Fruit fly (Drosophila melanogaster) whole organism, embryonic: ENCODE data around the gene Bx42.
A peak's percentile ranks its signal among the peaks of the same experiment; 100 is the strongest.

ENCODE experiments used
- Atf6 ChIP-seq: fragments of 200-800 bp; sonication (Bioruptor generic); IDR thresholded peaks from 2 replicates; pipeline ENCODE4 v1.3.6; 2022; ENCODE audit warnings: missing biosample characterization, missing genetic modification characterization
- Awh ChIP-seq: fragments of 200-800 bp; sonication (Bioruptor generic); IDR thresholded peaks from 2 replicates; pipeline ENCODE4, ENCODE4 v1.3.6; 2022; ENCODE audit warnings: missing biosample characterization, missing genetic modification characterization
- CG10543 ChIP-seq: fragments of 200-800 bp; sonication (Bioruptor generic); optimal IDR thresholded peaks from 3 replicates; lab custom pipeline; 2017; ENCODE audit warnings: missing biosample characterization, mild to moderate bottlenecking, missing genetic modification characterization, moderate library complexity
- CG10565 ChIP-seq: fragments of 200-800 bp; sonication (Bioruptor generic); optimal IDR thresholded peaks from 3 replicates; lab custom pipeline; 2016; ENCODE audit warnings: missing biosample characterization, mild to moderate bottlenecking, missing genetic modification characterization
- CG11398 ChIP-seq: fragments of 200-800 bp; sonication (Bioruptor generic); optimal IDR thresholded peaks from 2 replicates; lab custom pipeline; 2016; ENCODE audit warnings: missing biosample characterization, missing genetic modification characterization
- CG12104 ChIP-seq: fragments of 200-800 bp; sonication (Bioruptor generic); optimal IDR thresholded peaks from 3 replicates; lab custom pipeline; 2016; ENCODE audit warnings: missing biosample characterization, missing genetic modification characterization
- CG13624 ChIP-seq: fragments of 200-800 bp; sonication (Bioruptor generic); optimal IDR thresholded peaks from 2 replicates; lab custom pipeline; 2016; ENCODE audit warnings: missing biosample characterization, missing genetic modification characterization
- CG13894 ChIP-seq: fragments of 200-800 bp; sonication (Bioruptor generic); optimal IDR thresholded peaks from 3 replicates; lab custom pipeline; 2018; ENCODE audit warnings: missing biosample characterization, mild to moderate bottlenecking, missing genetic modification characterization, moderate library complexity
- CG15514 ChIP-seq: fragments of 200-800 bp; sonication (Bioruptor generic); optimal IDR thresholded peaks from 3 replicates; lab custom pipeline; 2017; ENCODE audit warnings: missing biosample characterization, missing genetic modification characterization, mild to moderate bottlenecking, moderate library complexity, missing genetic modification reagents
- CG1647 ChIP-seq: fragments of 200-800 bp; sonication (Bioruptor generic); optimal IDR thresholded peaks from 3 replicates; lab custom pipeline; 2016; ENCODE audit warnings: missing biosample characterization, missing genetic modification characterization
- CG17802 ChIP-seq: fragments of 200-800 bp; sonication (Bioruptor generic); optimal IDR thresholded peaks from 2 replicates; lab custom pipeline; 2018; ENCODE audit warnings: missing biosample characterization, mild to moderate bottlenecking, missing genetic modification characterization, moderate library complexity
- CG17829 ChIP-seq: fragments of 200-800 bp; optimal IDR thresholded peaks from 2 replicates; lab custom pipeline; 2019; ENCODE audit warnings: missing biosample characterization, mild to moderate bottlenecking, missing genetic modification characterization, moderate library complexity
- CG18011 ChIP-seq: fragments of 200-800 bp; sonication (Bioruptor generic); optimal IDR thresholded peaks from 2 replicates; lab custom pipeline; 2017; ENCODE audit warnings: missing biosample characterization, missing genetic modification characterization, mild to moderate bottlenecking, moderate library complexity, missing genotype
- CG31365 ChIP-seq: fragments of 200-800 bp; sonication (Bioruptor generic); optimal IDR thresholded peaks from 2 replicates; lab custom pipeline; 2018; ENCODE audit warnings: missing biosample characterization, mild to moderate bottlenecking, missing genetic modification characterization
- CG31388 ChIP-seq: fragments of 200-800 bp; sonication (Bioruptor generic); optimal IDR thresholded peaks from 2 replicates; lab custom pipeline; 2016; ENCODE audit warnings: missing biosample characterization, missing genetic modification characterization
- CG4730 ChIP-seq: fragments of 200-800 bp; sonication (Bioruptor generic); IDR thresholded peaks from 2 replicates; pipeline ENCODE4 v1.3.6; 2022; ENCODE audit warnings: missing biosample characterization, missing genetic modification characterization
- CG7839 ChIP-seq: fragments of 200-800 bp; sonication (Bioruptor generic); optimal IDR thresholded peaks from 3 replicates; lab custom pipeline; 2018; ENCODE audit warnings: missing biosample characterization, mild to moderate bottlenecking, missing genetic modification characterization, moderate library complexity
- CG9876 ChIP-seq: fragments of 200-800 bp; sonication (Bioruptor generic); optimal IDR thresholded peaks from 2 replicates; lab custom pipeline; 2016; ENCODE audit warnings: missing biosample characterization, missing genetic modification characterization
- Camta ChIP-seq: fragments of 200-800 bp; sonication (Bioruptor generic); optimal IDR thresholded peaks from 2 replicates; lab custom pipeline; 2016; ENCODE audit warnings: missing biosample characterization, missing genetic modification characterization
- D19B ChIP-seq: fragments of 200-800 bp; sonication (Bioruptor generic); optimal IDR thresholded peaks from 2 replicates; lab custom pipeline; 2017; ENCODE audit warnings: missing biosample characterization, mild to moderate bottlenecking, missing genetic modification characterization
- E2f2 ChIP-seq: fragments of 200-800 bp; sonication (Bioruptor generic); IDR thresholded peaks from 2 replicates; pipeline ENCODE4 v1.3.6; 2022; ENCODE audit warnings: missing biosample characterization, missing genetic modification characterization
- ERR ChIP-seq: fragments of 200-800 bp; sonication (Bioruptor generic); optimal IDR thresholded peaks from 2 replicates; lab custom pipeline; 2016; ENCODE audit warnings: missing biosample characterization, missing genetic modification characterization
- Elba2 ChIP-seq: fragments of 200-800 bp; sonication (Bioruptor generic); optimal IDR thresholded peaks from 3 replicates; lab custom pipeline; 2016; ENCODE audit warnings: missing biosample characterization, missing genetic modification characterization
- HLH54F ChIP-seq: fragments of 200-800 bp; sonication (Bioruptor generic); optimal IDR thresholded peaks from 3 replicates; lab custom pipeline; 2016; ENCODE audit warnings: missing biosample characterization, missing genetic modification characterization
- Hey ChIP-seq: fragments of 200-800 bp; sonication (Bioruptor generic); optimal IDR thresholded peaks from 3 replicates; lab custom pipeline; 2018; ENCODE audit warnings: missing biosample characterization, mild to moderate bottlenecking, missing genetic modification characterization
- Hsf ChIP-seq: fragments of 200-800 bp; sonication (Bioruptor generic); optimal IDR thresholded peaks from 3 replicates; lab custom pipeline; 2016; ENCODE audit warnings: missing biosample characterization, missing genetic modification characterization
- Med ChIP-seq: fragments of 200-800 bp; sonication (Bioruptor generic); peaks from one replicate; lab custom pipeline; 2016; ENCODE audit warnings: missing biosample characterization, missing genetic modification characterization, mild to moderate bottlenecking, inconsistent platforms, moderate library complexity
- Mrtf ChIP-seq: fragments of 200-800 bp; sonication (Bioruptor generic); IDR thresholded peaks from 3 replicates; pipeline ENCODE4 v1.3.6; 2022; ENCODE audit warnings: missing biosample characterization, missing genetic modification characterization
- Oaz ChIP-seq: fragments of 200-800 bp; sonication (Bioruptor generic); IDR thresholded peaks from 2 replicates; pipeline ENCODE4 v1.3.6; 2022; ENCODE audit warnings: missing biosample characterization, missing genetic modification characterization
- Optix ChIP-seq: fragments of 200-800 bp; sonication (Bioruptor generic); IDR thresholded peaks from 3 replicates; pipeline ENCODE4 v1.3.6; 2022; ENCODE audit warnings: missing biosample characterization, missing genetic modification characterization
- Ptx1 ChIP-seq: fragments of 200-800 bp; sonication (Bioruptor generic); IDR thresholded peaks from 2 replicates; pipeline ENCODE4 v1.3.6; 2022; ENCODE audit warnings: missing biosample characterization, missing genetic modification characterization
- Sry-δ ChIP-seq: fragments of 200-800 bp; sonication (Bioruptor generic); optimal IDR thresholded peaks from 2 replicates; lab custom pipeline; 2016; ENCODE audit warnings: missing biosample characterization, missing genetic modification characterization
- Tbp ChIP-seq: fragments of >200 bp; optimal IDR thresholded peaks from 2 replicates; lab custom pipeline; 2018; ENCODE audit warnings: missing biosample characterization, missing genetic modification characterization
- ap ChIP-seq: fragments of 200-800 bp; sonication (Bioruptor generic); IDR thresholded peaks from 2 replicates; pipeline ENCODE4 v1.3.6; 2022; ENCODE audit warnings: missing biosample characterization, missing genetic modification characterization
- dan ChIP-seq: fragments of 200-800 bp; sonication (Bioruptor generic); IDR thresholded peaks from 2 replicates; pipeline ENCODE4 v1.3.6; 2022; ENCODE audit warnings: missing biosample characterization, missing genetic modification characterization
- dati ChIP-seq: fragments of 200-800 bp; sonication (Bioruptor generic); IDR thresholded peaks from 2 replicates; pipeline ENCODE4 v1.3.6; 2022; ENCODE audit warnings: missing biosample characterization, missing genetic modification characterization
- dpn ChIP-seq, 2 experiments: fragments of 200-800 bp; sonication (Bioruptor generic); optimal IDR thresholded peaks; 3 replicates each; lab custom pipeline; 2016; ENCODE audit warnings: missing biosample characterization in 2 of 2, missing genetic modification characterization in 2 of 2
- gem ChIP-seq: fragments of 200-800 bp; sonication (Bioruptor generic); optimal IDR thresholded peaks from 2 replicates; lab custom pipeline; 2019; ENCODE audit warnings: missing biosample characterization, mild to moderate bottlenecking, missing genetic modification characterization, moderate library complexity
- her ChIP-seq: fragments of 200-800 bp; sonication (Bioruptor generic); optimal IDR thresholded peaks from 2 replicates; lab custom pipeline; 2016; ENCODE audit warnings: missing biosample characterization, missing genetic modification characterization
- hkb ChIP-seq, 2 experiments: fragments of 200-800 bp in 1 of 2; fragments of >200 bp in 1 of 2; sonication (Bioruptor generic) in 1 of 2; IDR thresholded peaks in 1 of 2; optimal IDR thresholded peaks in 1 of 2; 2 replicates each; pipeline versions ENCODE4 v1.3.6 to Lab custom; 2017 to 2022; ENCODE audit warnings: missing biosample characterization in 1 of 2, missing genetic modification characterization in 1 of 2
- kni ChIP-seq: fragments of 200-800 bp; sonication (Bioruptor generic); optimal IDR thresholded peaks from 3 replicates; lab custom pipeline; 2017; ENCODE audit warnings: mild to moderate bottlenecking, missing biosample characterization, missing genetic modification reagents, missing genetic modification characterization
- lov ChIP-seq, 2 experiments: fragments of 200-800 bp in 1 of 2; fragments of >200 bp in 1 of 2; sonication (Bioruptor generic) in 1 of 2; IDR thresholded peaks in 1 of 2; optimal IDR thresholded peaks in 1 of 2; 2 replicates in 1 of 2; 3 replicates in 1 of 2; pipeline versions ENCODE4 v1.3.6 to Lab custom; 2017 to 2022; ENCODE audit warnings: missing biosample characterization in 1 of 2, missing genetic modification characterization in 1 of 2
- repo ChIP-seq: fragments of 200-800 bp; sonication (Bioruptor generic); optimal IDR thresholded peaks from 2 replicates; lab custom pipeline; 2016; ENCODE audit warnings: missing biosample characterization, missing genetic modification characterization
- sisA ChIP-seq: fragments of 200-800 bp; sonication (Bioruptor generic); IDR thresholded peaks from 2 replicates; pipeline ENCODE4 v1.3.6; 2022; ENCODE audit warnings: missing biosample characterization, missing genetic modification characterization
- stc ChIP-seq: fragments of 200-800 bp; sonication (Bioruptor generic); IDR thresholded peaks from 2 replicates; pipeline ENCODE4 v1.3.6; 2022; ENCODE audit warnings: missing biosample characterization, missing genetic modification characterization
- sug ChIP-seq: fragments of 200-800 bp; optimal IDR thresholded peaks from 2 replicates; lab custom pipeline; 2019; ENCODE audit warnings: missing biosample characterization, mild to moderate bottlenecking, missing genetic modification characterization, moderate library complexity
- tio ChIP-seq: fragments of 200-800 bp; sonication (Bioruptor generic); optimal IDR thresholded peaks from 2 replicates; lab custom pipeline; 2017; ENCODE audit warnings: missing biosample characterization, missing genetic modification characterization, inconsistent platforms
- tll ChIP-seq, 2 experiments: fragments of 200-800 bp in 1 of 2; fragments of >200 bp in 1 of 2; sonication (Bioruptor generic) in 1 of 2; optimal IDR thresholded peaks; 2 replicates each; lab custom pipeline; 2017 to 2019; ENCODE audit warnings: missing biosample characterization in 2 of 2, missing genetic modification characterization in 2 of 2, mild to moderate bottlenecking in 1 of 2, moderate library complexity in 1 of 2
- toy ChIP-seq: fragments of 200-800 bp; sonication (Bioruptor generic); IDR thresholded peaks from 2 replicates; pipeline ENCODE4 v1.3.6; 2022; ENCODE audit warnings: missing biosample characterization, missing genetic modification characterization
- tup ChIP-seq: fragments of 200-800 bp; sonication (Bioruptor generic); optimal IDR thresholded peaks from 2 replicates; lab custom pipeline; 2016; ENCODE audit warnings: missing biosample characterization, mild to moderate bottlenecking, missing genetic modification characterization, moderate library complexity
- wor ChIP-seq: fragments of 200-800 bp; sonication (Bioruptor generic); IDR thresholded peaks from 2 replicates; pipeline ENCODE4 v1.3.6; 2022; ENCODE audit warnings: missing biosample characterization, missing genetic modification characterization

Gene Bx42

DNA sequence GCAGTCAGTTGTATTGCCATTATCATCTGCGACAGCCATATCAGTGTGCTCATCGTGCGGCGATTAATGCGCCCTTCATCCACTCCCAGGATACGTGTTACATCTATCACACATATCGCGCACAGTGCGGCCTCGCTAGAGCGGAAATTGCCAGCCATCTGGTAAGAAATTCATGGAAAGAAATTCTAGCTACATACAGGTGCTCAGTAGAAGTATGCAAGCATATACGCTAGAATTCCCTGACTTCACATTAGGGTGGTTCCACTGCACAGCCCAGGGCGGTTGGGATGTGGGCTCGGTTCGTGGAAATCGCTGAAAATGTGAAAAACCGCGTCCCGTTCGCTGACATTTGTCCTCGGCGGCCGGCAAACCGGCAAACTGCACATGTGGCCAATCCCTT lies 34.8 kb upstream of the Bx42 start (continued):
- peak; percentile 72 to 76 for TF ChIP-seq dpn (GFP tag; optimal IDR thresholded peaks at IDR 0.05; lab: Kevin White, UChicago)
- TF ChIP-seq Awh = peak; percentile 81
- no peak for TF ChIP-seq Elba2 (GFP tag; lab: Kevin White, UChicago)
- TF ChIP-seq lov (optimal IDR thresholded peaks at IDR 0.05; lab: Kevin White, UChicago) = no peak
- TF ChIP-seq lov (GFP tag; IDR thresholded peaks at IDR 0.05; lab: Robert Waterston, UW) = peak; percentile 87
- peak; percentile 34 for TF ChIP-seq CG12104 (GFP tag; lab: Kevin White, UChicago)
- peak; percentile 17 for TF ChIP-seq ERR
- TF ChIP-seq dan = peak; percentile 76
- TF ChIP-seq her (GFP tag; lab: Kevin White, UChicago) = peak; percentile 56
- peak; percentile 64 for TF ChIP-seq CG13624 (GFP tag; lab: Kevin White, UChicago)
- TF ChIP-seq Oaz = peak; percentile 75
- TF ChIP-seq D19B (GFP tag; lab: Kevin White, UChicago) = no peak
- TF ChIP-seq sug (tag; lab: Kevin White, UChicago) = peak; percentile 21
- peak; percentile 85 for TF ChIP-seq Ptx1 (GFP tag; lab: Robert Waterston, UW)
- peak; percentile 50 for TF ChIP-seq Camta (GFP tag; lab: Kevin White, UChicago)
- peak; percentile 51 for TF ChIP-seq HLH54F (GFP tag; lab: Kevin White, UChicago)
- TF ChIP-seq Med = peak; percentile 96
- peak; percentile 60 for TF ChIP-seq CG10543 (GFP tag; lab: Kevin White, UChicago)
- no peak for TF ChIP-seq CG15514
- TF ChIP-seq CG13894 (tag; lab: Kevin White, UChicago) = peak; percentile 31
- TF ChIP-seq CG17829 (tag; lab: Kevin White, UChicago) = peak; percentile 70
- TF ChIP-seq tll (GFP tag; optimal IDR thresholded peaks at IDR 0.05; lab: Kevin White, UChicago) = no peak
- TF ChIP-seq CG1647 (GFP tag; lab: Kevin White, UChicago) = no peak
- TF ChIP-seq Atf6 (GFP tag; lab: Robert Waterston, UW) = peak; percentile 68
- peak; percentile 90 for TF ChIP-seq sisA (GFP tag; lab: Robert Waterston, UW)
- TF ChIP-seq CG7839 (tag; lab: Kevin White, UChicago) = peak; percentile 51
- no peak for TF ChIP-seq tup
- peak; percentile 39 for TF ChIP-seq Sry-δ
- TF ChIP-seq CG31365 (tag; lab: Kevin White, UChicago) = peak; percentile 21
- TF ChIP-seq ap (GFP tag; lab: Robert Waterston, UW) = peak; percentile 74
- TF ChIP-seq E2f2 (GFP tag; lab: Robert Waterston, UW) = peak; percentile 42
- TF ChIP-seq toy = peak; percentile 47; the same call in 1 of the 2 replicates
- TF ChIP-seq CG31388 (GFP tag; lab: Kevin White, UChicago) = no peak
- peak; percentile 78 for TF ChIP-seq repo (GFP tag; lab: Kevin White, UChicago)
- TF ChIP-seq Hsf (GFP tag; lab: Kevin White, UChicago) = peak; percentile 73
- no peak for TF ChIP-seq Tbp
- TF ChIP-seq CG18011 (GFP tag; lab: Kevin White, UChicago) = no peak
- TF ChIP-seq Hey (tag; lab: Kevin White, UChicago) = peak; percentile 22
- peak; percentile 75; the same call in 1 of the 2 replicates for TF ChIP-seq wor (GFP tag; lab: Robert Waterston, UW)
- TF ChIP-seq CG11398 (GFP tag; lab: Kevin White, UChicago) = peak; percentile 53
- peak; percentile 43 for TF ChIP-seq CG17802
- peak; percentile 67 for TF ChIP-seq CG4730 (GFP tag; lab: Robert Waterston, UW)
- TF ChIP-seq tio (GFP tag; lab: Kevin White, UChicago) = no peak
- TF ChIP-seq hkb (optimal IDR thresholded peaks at IDR 0.05; lab: Kevin White, UChicago) = no peak
- peak; percentile 82 for TF ChIP-seq hkb (GFP tag; IDR thresholded peaks at IDR 0.05; lab: Robert Waterston, UW)
- peak; percentile 47 for TF ChIP-seq CG9876 (GFP tag; lab: Kevin White, UChicago)
- TF ChIP-seq Optix (GFP tag; lab: Robert Waterston, UW) = peak; percentile 87
- peak; percentile 77 for TF ChIP-seq gem
- peak; percentile 67 for TF ChIP-seq dati (GFP tag; lab: Robert Waterston, UW)
- peak; percentile 77 for TF ChIP-seq stc (GFP tag; lab: Robert Waterston, UW)
- TF ChIP-seq kni (GFP tag; lab: Kevin White, UChicago) = peak; percentile 34
- TF ChIP-seq Mrtf = peak; percentile 85
- no peak for TF ChIP-seq CG10565 (GFP tag; lab: Kevin White, UChicago)
